Fruit fly (Drosophila melanogaster): ENCODE results near the gene CG11076.

- no peak for TF ChIP-seq CG8119 (GFP tag; IDR thresholded peaks at IDR 0.05)
- no peak for TF ChIP-seq eg (GFP tag; IDR thresholded peaks at IDR 0.05)
- TF ChIP-seq esn (GFP tag; optimal IDR thresholded peaks at IDR 0.05) = no peak
- TF ChIP-seq CG1621 (tag; optimal IDR thresholded peaks at IDR 0.05) = no peak
- no peak for TF ChIP-seq achi (GFP tag; optimal IDR thresholded peaks at IDR 0.05)
- no peak for TF ChIP-seq CG34406 (GFP tag; optimal IDR thresholded peaks at IDR 0.05)
- no peak for TF ChIP-seq Eip93F (GFP tag; optimal IDR thresholded peaks at IDR 0.05)
- no peak for TF ChIP-seq ss (GFP tag; optimal IDR thresholded peaks at IDR 0.05)
- no peak for TF ChIP-seq fd85E (GFP tag; optimal IDR thresholded peaks at IDR 0.05)
- TF ChIP-seq CG9139 (GFP tag; optimal IDR thresholded peaks at IDR 0.05) = no peak
- no peak for TF ChIP-seq CG6854 (GFP tag; optimal IDR thresholded peaks at IDR 0.05)
- TF ChIP-seq Hr39 (GFP tag; optimal IDR thresholded peaks at IDR 0.05) = no peak
- no peak for TF ChIP-seq CG6808 (GFP tag; optimal IDR thresholded peaks at IDR 0.05)
Measured at dm6 chr4:1032610-1033297, 1.2 kb upstream of the CG11076 start.

All from whole organism, prepupa.